Worm (Caenorhabditis elegans) whole organism, young adult: ENCODE data around the gene unc-42.

ENCODE experiments used
- B0035.1 ChIP-seq: sonication (generic microtip); optimal IDR thresholded peaks from 2 replicates; lab custom pipeline; 2016; ENCODE audit warnings: missing genetic modification characterization, mild to moderate bottlenecking, missing compliant biosample characterization, missing genotype, missing genetic modification reagents
- C17E4.6 ChIP-seq: fragments of 200-800 bp; sonication (Bioruptor generic); IDR thresholded peaks from 2 replicates; pipeline ENCODE4 v1.3.6; 2022; ENCODE audit warnings: missing genetic modification reagents, missing genetic modification characterization, missing compliant biosample characterization
- D2030.7 ChIP-seq: fragments of 200-800 bp; sonication (Bioruptor generic); IDR thresholded peaks from 2 replicates; pipeline ENCODE4 v1.3.6; 2022; ENCODE audit warnings: missing genetic modification reagents, missing genetic modification characterization, missing compliant biosample characterization
- T26A5.8 ChIP-seq: sonication (generic microtip); optimal IDR thresholded peaks from 2 replicates; lab custom pipeline; 2016; ENCODE audit warnings: missing genetic modification characterization, missing compliant biosample characterization
- Y67H2A.10 ChIP-seq: fragments of 200-800 bp; sonication (Bioruptor generic); conservative IDR thresholded peaks from 2 replicates; pipeline ENCODE4 v1.3.6; 2022; ENCODE audit warnings: missing genetic modification reagents, missing genetic modification characterization, missing compliant biosample characterization
- akir-1 ChIP-seq: fragments of 200-800 bp; sonication (Bioruptor generic); optimal IDR thresholded peaks from 2 replicates; lab custom pipeline; 2018; ENCODE audit warnings: mild to moderate bottlenecking, missing genetic modification characterization, moderate library complexity, missing compliant biosample characterization
- aptf-3 ChIP-seq: fragments of 200-800 bp; sonication (Bioruptor generic); IDR thresholded peaks from 2 replicates; pipeline ENCODE4 v1.3.6; 2022; ENCODE audit warnings: missing genetic modification characterization, missing compliant biosample characterization
- atf-7 ChIP-seq: sonication (generic microtip); optimal IDR thresholded peaks from 2 replicates; lab custom pipeline; 2017; ENCODE audit warnings: mild to moderate bottlenecking, missing genetic modification characterization, missing compliant biosample characterization
- attf-5 ChIP-seq: fragments of 200-800 bp; sonication (Bioruptor generic); optimal IDR thresholded peaks from 2 replicates; lab custom pipeline; 2018; ENCODE audit warnings: mild to moderate bottlenecking, missing genetic modification characterization, missing compliant biosample characterization
- ccch-3 ChIP-seq: fragments of 200-800 bp; sonication (Bioruptor generic); optimal IDR thresholded peaks from 2 replicates; lab custom pipeline; 2018; ENCODE audit warnings: mild to moderate bottlenecking, missing genetic modification characterization, missing compliant biosample characterization
- cebp-1 ChIP-seq, 2 experiments: fragments of 200-800 bp in 1 of 2; sonication (Bioruptor generic) in 1 of 2; sonication (generic microtip) in 1 of 2; IDR thresholded peaks in 1 of 2; optimal IDR thresholded peaks in 1 of 2; 2 replicates each; pipeline versions ENCODE4 v1.3.6 to Lab custom; 2017 to 2022; ENCODE audit warnings: missing compliant biosample characterization in 2 of 2, missing genetic modification characterization in 2 of 2, mild to moderate bottlenecking in 1 of 2, missing genetic modification reagents in 1 of 2, moderate library complexity in 1 of 2
- cebp-2 ChIP-seq: fragments of 200-800 bp; sonication (Bioruptor generic); IDR thresholded peaks from 2 replicates; pipeline ENCODE4 v1.3.6; 2022; ENCODE audit warnings: missing genetic modification characterization, missing compliant biosample characterization
- ceh-100 ChIP-seq: fragments of 200-800 bp; sonication (Bioruptor generic); IDR thresholded peaks from 2 replicates; pipeline ENCODE4 v1.3.6; 2022; ENCODE audit warnings: missing genetic modification reagents, missing genetic modification characterization, missing compliant biosample characterization
- ceh-79 ChIP-seq: sonication (generic microtip); optimal IDR thresholded peaks from 2 replicates; lab custom pipeline; 2017; ENCODE audit warnings: mild to moderate bottlenecking, missing genetic modification characterization, missing compliant biosample characterization
- chd-7 ChIP-seq: sonication (generic microtip); optimal IDR thresholded peaks from 2 replicates; lab custom pipeline; 2016; ENCODE audit warnings: mild to moderate bottlenecking, missing genetic modification characterization, moderate library complexity, missing compliant biosample characterization
- die-1 ChIP-seq: sonication (generic microtip); optimal IDR thresholded peaks from 2 replicates; lab custom pipeline; 2016; ENCODE audit warnings: missing genotype, mild to moderate bottlenecking, missing genetic modification characterization, missing compliant biosample characterization
- dox-1 ChIP-seq: fragments of 200-800 bp; sonication (Bioruptor generic); IDR thresholded peaks from 2 replicates; pipeline ENCODE4 v1.3.6; 2022; ENCODE audit warnings: missing genetic modification reagents, missing genetic modification characterization, missing compliant biosample characterization
- efl-1 ChIP-seq: fragments of 150-350 bp; optimal IDR thresholded peaks from 2 replicates; lab custom pipeline; 2014; ENCODE audit warnings: missing biosample characterization, missing genetic modification reagents, missing genetic modification characterization
- egrh-3 ChIP-seq: fragments of 200-800 bp; sonication (Bioruptor generic); IDR thresholded peaks from 2 replicates; pipeline ENCODE4 v1.3.6; 2022; ENCODE audit warnings: missing genetic modification reagents, missing genetic modification characterization, missing compliant biosample characterization
- gei-17 ChIP-seq: fragments of 200-800 bp; sonication (Bioruptor generic); optimal IDR thresholded peaks from 2 replicates; lab custom pipeline; 2018; ENCODE audit warnings: mild to moderate bottlenecking, missing genetic modification characterization, missing compliant biosample characterization
- hrde-1 ChIP-seq: sonication (generic microtip); optimal IDR thresholded peaks from 2 replicates; lab custom pipeline; 2016; ENCODE audit warnings: missing genetic modification characterization, mild to moderate bottlenecking, missing compliant biosample characterization, moderate library complexity, missing genotype, missing genetic modification reagents, borderline replicate concordance
- lin-40 ChIP-seq: sonication (generic microtip); optimal IDR thresholded peaks from 2 replicates; lab custom pipeline; 2016; ENCODE audit warnings: missing genetic modification characterization, mild to moderate bottlenecking, missing compliant biosample characterization, missing genotype, missing genetic modification reagents
- lin-54 ChIP-seq: fragments of 200-800 bp; sonication (Bioruptor generic); optimal IDR thresholded peaks from 2 replicates; lab custom pipeline; 2018; ENCODE audit warnings: mild to moderate bottlenecking, missing genetic modification characterization, missing compliant biosample characterization
- lir-1 ChIP-seq: fragments of 200-800 bp; sonication (Bioruptor generic); conservative IDR thresholded peaks from 2 replicates; pipeline ENCODE4 v1.3.6; 2022; ENCODE audit warnings: missing genetic modification reagents, missing genetic modification characterization, missing compliant biosample characterization
- lsl-1 ChIP-seq: fragments of 200-800 bp; sonication (Bioruptor generic); optimal IDR thresholded peaks from 2 replicates; lab custom pipeline; 2018; ENCODE audit warnings: mild to moderate bottlenecking, missing genetic modification characterization, moderate library complexity, missing compliant biosample characterization
- madf-3 ChIP-seq: fragments of 200-800 bp; sonication (Bioruptor generic); IDR thresholded peaks from 2 replicates; pipeline ENCODE4 v1.3.6; 2022; ENCODE audit warnings: missing genetic modification reagents, missing genetic modification characterization, missing compliant biosample characterization
- madf-8 ChIP-seq: fragments of 200-800 bp; sonication (Bioruptor generic); conservative IDR thresholded peaks from 2 replicates; pipeline ENCODE4 v1.3.6; 2022; ENCODE audit warnings: missing genetic modification reagents, missing genetic modification characterization, missing compliant biosample characterization
- mcd-1 ChIP-seq: fragments of 200-800 bp; sonication (Bioruptor generic); IDR thresholded peaks from 2 replicates; pipeline ENCODE4 v1.3.6; 2022; ENCODE audit warnings: missing genetic modification reagents, missing genetic modification characterization, missing compliant biosample characterization
- mes-4 ChIP-seq: sonication (generic microtip); optimal IDR thresholded peaks from 2 replicates; lab custom pipeline; 2016; ENCODE audit warnings: missing genotype, missing genetic modification characterization, missing compliant biosample characterization
- mxl-1 ChIP-seq: sonication (generic microtip); optimal IDR thresholded peaks from 2 replicates; lab custom pipeline; 2016; ENCODE audit warnings: missing genetic modification characterization, missing compliant biosample characterization
- nfyb-1 ChIP-seq: fragments of 200-800 bp; sonication (Bioruptor generic); IDR thresholded peaks from 2 replicates; pipeline ENCODE4 v1.3.6; 2022; ENCODE audit warnings: missing genetic modification reagents, missing genetic modification characterization, missing compliant biosample characterization
- nhr-120 ChIP-seq: fragments of 200-800 bp; sonication (Bioruptor generic); IDR thresholded peaks from 2 replicates; pipeline ENCODE4 v1.3.6; 2022; ENCODE audit warnings: missing genetic modification characterization, missing compliant biosample characterization
- nhr-179 ChIP-seq: sonication (generic microtip); optimal IDR thresholded peaks from 2 replicates; lab custom pipeline; 2016; ENCODE audit warnings: mild to moderate bottlenecking, missing genetic modification characterization, missing compliant biosample characterization
- nhr-80 ChIP-seq: sonication (generic microtip); optimal IDR thresholded peaks from 2 replicates; lab custom pipeline; 2016; ENCODE audit warnings: missing genetic modification characterization, missing compliant biosample characterization
- nhr-90 ChIP-seq: sonication (generic microtip); optimal IDR thresholded peaks from 2 replicates; lab custom pipeline; 2016; ENCODE audit warnings: missing genotype, mild to moderate bottlenecking, missing genetic modification characterization, missing compliant biosample characterization
- rcor-1 ChIP-seq: fragments of 200-800 bp; sonication (Bioruptor generic); IDR thresholded peaks from 2 replicates; pipeline ENCODE4 v1.3.6; 2022; ENCODE audit warnings: missing genetic modification reagents, missing genetic modification characterization, missing compliant biosample characterization
- sdz-38 ChIP-seq: sonication (generic microtip); optimal IDR thresholded peaks from 2 replicates; lab custom pipeline; 2016; ENCODE audit warnings: missing genotype, missing genetic modification characterization, missing compliant biosample characterization
- sea-2 ChIP-seq: fragments of 200-800 bp; sonication (Bioruptor generic); IDR thresholded peaks from 2 replicates; pipeline ENCODE4 v1.3.6; 2022; ENCODE audit warnings: missing genetic modification characterization, missing compliant biosample characterization
- snpc-1.3 ChIP-seq: sonication (generic microtip); optimal IDR thresholded peaks from 2 replicates; lab custom pipeline; 2017; ENCODE audit warnings: missing genetic modification characterization, mild to moderate bottlenecking, missing compliant biosample characterization, antibody characterized with exemption, moderate library complexity, missing genotype, missing genetic modification reagents; ENCODE audit not compliant: insufficient read depth
- snpc-3.4 ChIP-seq: sonication (generic microtip); optimal IDR thresholded peaks from 2 replicates; lab custom pipeline; 2017; ENCODE audit warnings: missing genetic modification characterization, mild to moderate bottlenecking, missing compliant biosample characterization, antibody characterized with exemption, moderate library complexity, missing genotype, missing genetic modification reagents
- somi-1 ChIP-seq: fragments of 200-800 bp; sonication (Bioruptor generic); optimal IDR thresholded peaks from 2 replicates; lab custom pipeline; 2018; ENCODE audit warnings: mild to moderate bottlenecking, missing genetic modification characterization, missing compliant biosample characterization
- tbp1 ChIP-seq: fragments of 200-800 bp; sonication (Bioruptor generic); optimal IDR thresholded peaks from 2 replicates; lab custom pipeline; 2018; ENCODE audit warnings: mild to moderate bottlenecking, missing genetic modification characterization, missing compliant biosample characterization
- xnd-1 ChIP-seq: sonication (generic microtip); optimal IDR thresholded peaks from 2 replicates; lab custom pipeline; 2016; ENCODE audit warnings: missing genotype, missing genetic modification reagents, missing genetic modification characterization, missing compliant biosample characterization
- zim-3 ChIP-seq: sonication (generic microtip); optimal IDR thresholded peaks from 2 replicates; lab custom pipeline; 2017; ENCODE audit warnings: mild to moderate bottlenecking, missing genetic modification characterization, moderate library complexity, missing compliant biosample characterization
- ztf-3 ChIP-seq: fragments of 200-800 bp; sonication (Bioruptor generic); optimal IDR thresholded peaks from 2 replicates; lab custom pipeline; 2018; ENCODE audit warnings: mild to moderate bottlenecking, missing genetic modification characterization, missing compliant biosample characterization

Gene unc-42

ce11 chrV:9730743-9731706, 38.2 kb downstream of the unc-42 start (continued):
- TF ChIP-seq mxl-1 = peak; percentile 36
- TF ChIP-seq T26A5.8 = no peak
- TF ChIP-seq somi-1 (GFP tag; lab: Kevin White, UChicago) = peak; percentile 82
- TF ChIP-seq Y67H2A.10 (GFP tag; lab: Robert Waterston, UW) = peak; percentile 55
- TF ChIP-seq sea-2 (GFP tag; lab: Robert Waterston, UW) = peak; percentile 74; the same call in 1 of the 2 replicates
- no peak for TF ChIP-seq xnd-1 (tag; lab: Kevin White, UChicago)
- TF ChIP-seq cebp-2 = no peak
- no peak for TF ChIP-seq madf-3 (GFP tag; lab: Robert Waterston, UW)
- TF ChIP-seq D2030.7 = no peak
- TF ChIP-seq aptf-3 = no peak
- TF ChIP-seq egrh-3 = peak; percentile 80
- TF ChIP-seq madf-8 (GFP tag; lab: Robert Waterston, UW) = no peak
- no peak for TF ChIP-seq snpc-3.4
- peak; percentile 36 for TF ChIP-seq die-1 (tag; lab: Kevin White, UChicago)
- peak; percentile 96 for TF ChIP-seq chd-7 (tag; lab: Kevin White, UChicago)
- TF ChIP-seq snpc-1.3 = no peak
- TF ChIP-seq lir-1 (GFP tag; lab: Robert Waterston, UW) = peak; percentile 70
- TF ChIP-seq gei-17 (GFP tag; lab: Kevin White, UChicago) = peak; percentile 66
- TF ChIP-seq nhr-120 = no peak
- no peak for TF ChIP-seq mes-4 (tag; lab: Kevin White, UChicago)
- peak; percentile 89 for TF ChIP-seq nhr-90 (tag; lab: Kevin White, UChicago)
- peak; percentile 95 for TF ChIP-seq nfyb-1 (GFP tag; lab: Robert Waterston, UW)

- peak; percentile 66 for TF ChIP-seq nhr-80 (tag; lab: Kevin White, UChicago)
- no peak for TF ChIP-seq hrde-1 (tag; lab: Kevin White, UChicago)
- peak; percentile 62 for TF ChIP-seq mcd-1
- peak; percentile 61 for TF ChIP-seq attf-5
- no peak for TF ChIP-seq C17E4.6
- TF ChIP-seq D2030.7 = 0 out of 2 replicates have a peak, but pooled peaks have one; percentile 17
- TF ChIP-seq efl-1 (GFP tag; lab: Kevin White, UChicago) = peak; percentile 3
- peak; percentile 42 for TF ChIP-seq lin-54 (GFP tag; lab: Kevin White, UChicago)
- TF ChIP-seq zim-3 (tag; lab: Kevin White, UChicago) = no peak
- peak; percentile 14; the same call in 1 of the 2 replicates for TF ChIP-seq dox-1 (GFP tag; lab: Robert Waterston, UW)
- no peak for TF ChIP-seq nhr-120
- TF ChIP-seq B0035.1 (tag; lab: Kevin White, UChicago) = no peak
- TF ChIP-seq nhr-179 (tag; lab: Kevin White, UChicago) = no peak
- no peak for TF ChIP-seq akir-1
- TF ChIP-seq lin-40 (tag; lab: Kevin White, UChicago) = peak; percentile 11
- TF ChIP-seq ceh-100 (GFP tag; lab: Robert Waterston, UW) = no peak
- TF ChIP-seq sdz-38 (tag; lab: Kevin White, UChicago) = no peak
- TF ChIP-seq lir-1 (GFP tag; lab: Robert Waterston, UW) = no peak
- no peak for TF ChIP-seq ccch-3 (GFP tag; lab: Kevin White, UChicago)
- TF ChIP-seq lsl-1 (GFP tag; lab: Kevin White, UChicago) = peak; percentile 60
- no peak for TF ChIP-seq ztf-3 (GFP tag; lab: Kevin White, UChicago)
- no peak for TF ChIP-seq atf-7 (tag; lab: Kevin White, UChicago)
- peak; percentile 0 for TF ChIP-seq tbp1 (GFP tag; lab: Kevin White, UChicago)
- no peak for TF ChIP-seq ceh-79
- no peak for TF ChIP-seq rcor-1
- no peak for TF ChIP-seq cebp-1 (GFP tag; IDR thresholded peaks at IDR 0.05; lab: Robert Waterston, UW)
- TF ChIP-seq cebp-1 (tag; optimal IDR thresholded peaks at IDR 0.05; lab: Kevin White, UChicago) = peak; percentile 40
Measured at ce11 chrV:9729462-9730162, 39.6 kb downstream of the unc-42 start, which contains the start of the genes aagr-3 and drap-1. aagr-3 (minus strand) TSS chrV:9729512. drap-1 (plus strand) TSS chrV:9730106.
